Worm (Caenorhabditis elegans): ENCODE results near the gene Y58A7A.3.

DNA sequence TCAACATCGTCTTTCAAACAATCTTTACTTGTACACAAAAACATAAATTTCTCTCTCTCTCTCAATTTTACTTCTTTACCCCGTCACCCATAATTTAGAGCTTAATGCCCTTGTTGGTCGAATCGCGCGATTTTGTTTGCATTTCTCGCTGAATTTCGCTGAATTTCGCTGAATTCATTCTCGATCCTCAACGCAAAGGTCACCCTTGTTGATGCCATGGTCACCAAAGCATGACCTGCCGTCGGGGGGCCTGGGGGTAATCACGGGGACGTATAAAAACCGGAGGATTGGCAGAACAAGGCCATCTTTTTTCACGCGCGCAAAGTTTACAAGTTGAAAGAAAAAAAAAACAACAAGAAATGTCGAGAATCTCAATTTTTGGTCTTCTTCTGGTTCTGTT is 49.3 kb upstream of the Y58A7A.3 start, which contains the start of gene F14F9.8:
- no peak for TF ChIP-seq fkh-10 (GFP tag; optimal IDR thresholded peaks at IDR 0.05)
- TF ChIP-seq pha-4 (tag; optimal IDR thresholded peaks at IDR 0.05), result no peak
- no peak for TF ChIP-seq mec-3 (tag; optimal IDR thresholded peaks at IDR 0.05; ENCODE audit: borderline replicate concordance)
- TF ChIP-seq T23F11.4 (GFP tag; optimal IDR thresholded peaks at IDR 0.05), result no peak
- no peak for TF ChIP-seq ttx-3 (tag; optimal IDR thresholded peaks at IDR 0.05)
- no peak for TF ChIP-seq tbx-2 (tag; optimal IDR thresholded peaks at IDR 0.05)
- TF ChIP-seq ceh-34 (tag; optimal IDR thresholded peaks at IDR 0.05), result no peak
- no peak for TF ChIP-seq elt-2 (tag; optimal IDR thresholded peaks at IDR 0.05)
